Worm (Caenorhabditis elegans): Measurements from ENCODE around the gene nspb-10.

The nspb-10 gene

DNA sequence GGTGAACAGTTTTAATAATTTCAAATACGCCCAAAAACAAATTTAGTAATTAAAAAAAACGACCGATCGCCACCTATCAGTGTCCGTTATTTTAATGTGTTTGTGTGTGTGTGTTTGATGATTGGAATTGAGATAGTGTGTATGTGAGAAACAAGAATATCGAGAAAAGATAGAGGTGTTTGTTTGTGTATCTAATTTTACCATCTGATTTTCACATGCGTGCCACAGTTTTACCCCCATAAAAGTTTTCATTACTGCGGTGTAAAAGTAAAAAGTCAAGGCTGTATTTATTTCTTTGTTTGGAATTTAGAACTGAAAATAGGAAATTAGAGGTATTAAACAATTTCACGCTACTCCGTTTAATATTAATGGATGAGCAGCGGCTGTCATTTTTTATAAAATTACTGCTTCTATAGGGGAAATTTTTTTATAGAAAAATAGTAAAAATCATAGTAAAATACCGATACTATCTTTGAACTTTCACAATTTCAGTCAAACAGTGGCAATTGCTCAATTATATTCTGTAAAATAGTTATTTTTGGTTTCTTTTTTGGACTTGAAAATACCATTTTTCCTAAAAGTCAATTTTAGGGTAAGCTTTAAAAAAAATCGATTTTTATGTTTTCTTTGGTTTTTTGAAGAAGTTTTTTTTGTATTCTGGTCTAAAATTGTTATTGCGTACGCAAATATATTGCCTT is 12.0 kb upstream of the nspb-10 start (continued):
- TF ChIP-seq mdl-1 (tag; optimal IDR thresholded peaks at IDR 0.05) (no peak), nhr-19 (GFP tag; conservative IDR thresholded peaks at IDR 0.05) (peak; percentile 31), lsy-2 (tag; optimal IDR thresholded peaks at IDR 0.05) (peak in 1 of 2 experiments; percentile 10), pqm-1 (tag; optimal IDR thresholded peaks at IDR 0.05) (no peak), tbx-2 (tag; optimal IDR thresholded peaks at IDR 0.05) (no peak), lin-14 (GFP tag; optimal IDR thresholded peaks at IDR 0.05) (peak; percentile 69), hlh-17 (GFP tag; optimal IDR thresholded peaks at IDR 0.05; ENCODE audit: borderline replicate concordance) (no peak), unc-98 (GFP tag; IDR thresholded peaks at IDR 0.05) (no peak), hlh-4 (tag; optimal IDR thresholded peaks at IDR 0.05) (no peak), C04F5.9 (tag; optimal IDR thresholded peaks at IDR 0.05) (no peak), nhr-85 (tag) (peak; percentile 92), nhr-11 (tag; optimal IDR thresholded peaks at IDR 0.05) (no peak), nhr-237 (tag; optimal IDR thresholded peaks at IDR 0.05) (no peak), fkh-10 (GFP tag; optimal IDR thresholded peaks at IDR 0.05) (no peak), sptf-1 (tag; optimal IDR thresholded peaks at IDR 0.05) (no peak), alr-1 (tag; optimal IDR thresholded peaks at IDR 0.05; ENCODE audit: borderline replicate concordance) (no peak), ztf-4 (tag; optimal IDR thresholded peaks at IDR 0.05) (no peak), sox-4 (tag; optimal IDR thresholded peaks at IDR 0.05) (no peak), efl-3 (GFP tag; optimal IDR thresholded peaks at IDR 0.05) (no peak), lin-35 (GFP tag; optimal IDR thresholded peaks at IDR 0.05) (peak in 1 of 2 experiments; percentile 45), nhr-12 (tag; optimal IDR thresholded peaks at IDR 0.05) (no peak), lir-3 (tag; optimal IDR thresholded peaks at IDR 0.05; ENCODE audit: poor library complexity) (no peak), efl-1 (optimal IDR thresholded peaks at IDR 0.05) (no peak), efl-1 (GFP tag; optimal IDR thresholded peaks at IDR 0.05 in 1 of 2) (no peak), C16A3.4 (tag; optimal IDR thresholded peaks at IDR 0.05) (peak; percentile 18), zip-4 (GFP tag; optimal IDR thresholded peaks at IDR 0.05) (no peak), irx-1 (tag; optimal IDR thresholded peaks at IDR 0.05) (no peak), nhr-84 (tag; optimal IDR thresholded peaks at IDR 0.05) (no peak), fkh-4 (tag; optimal IDR thresholded peaks at IDR 0.05; ENCODE audit: borderline replicate concordance) (no peak), nhr-47 (tag; optimal IDR thresholded peaks at IDR 0.05) (no peak), ztf-11 (tag; optimal IDR thresholded peaks at IDR 0.05) (no peak), unc-130 (tag; optimal IDR thresholded peaks at IDR 0.05) (no peak), fkh-8 (tag; optimal IDR thresholded peaks at IDR 0.05) (no peak), Y116A8C.19 (tag; optimal IDR thresholded peaks at IDR 0.05; ENCODE audit: borderline replicate concordance) (no peak), nhr-71 (tag; optimal IDR thresholded peaks at IDR 0.05) (peak; percentile 41), nhr-20 (tag; optimal IDR thresholded peaks at IDR 0.05) (peak; percentile 61), nhr-76 (tag; optimal IDR thresholded peaks at IDR 0.05) (no peak), egl-13 (tag; optimal IDR thresholded peaks at IDR 0.05) (no peak), fos-1 (tag; optimal IDR thresholded peaks at IDR 0.05) (no peak), ets-5 (GFP tag; IDR thresholded peaks at IDR 0.05) (no peak), aha-1 (tag; optimal IDR thresholded peaks at IDR 0.05) (no peak), unc-86 (tag; optimal IDR thresholded peaks at IDR 0.05) (no peak), snpc-4 (tag; optimal IDR thresholded peaks at IDR 0.05) (no peak), isw-1 (GFP tag; IDR thresholded peaks at IDR 0.05) (no peak), mab-9 (GFP tag; IDR thresholded peaks at IDR 0.05) (no peak), ceh-63 (GFP tag; optimal IDR thresholded peaks at IDR 0.05) (no peak), dpl-1 (GFP tag; optimal IDR thresholded peaks at IDR 0.05) (no peak), ceh-90 (tag; optimal IDR thresholded peaks at IDR 0.05) (no peak), grh-1 (GFP tag; IDR thresholded peaks at IDR 0.05) (no peak), lin-39 (tag; optimal IDR thresholded peaks at IDR 0.05) (no peak), xbp-1 (tag; optimal IDR thresholded peaks at IDR 0.05) (no peak), unc-62 (GFP tag; optimal IDR thresholded peaks at IDR 0.05) (no peak), sup-37 (GFP tag; optimal IDR thresholded peaks at IDR 0.05) (peak; percentile 0)

Measured in whole organism, L1 larva.